Worm (Caenorhabditis elegans) whole organism, L4/young adult: Measurements from ENCODE around the gene sec-22.

Experiments used
- W03F9.2 ChIP-seq: fragments of 150-350 bp; optimal IDR thresholded peaks from 2 replicates; lab custom pipeline; 2014; ENCODE audit warnings: missing biosample characterization, missing genetic modification characterization
- dao-5 ChIP-seq: sonication (generic microtip); optimal IDR thresholded peaks from 2 replicates; lab custom pipeline; 2016; ENCODE audit warnings: missing genotype, missing genetic modification characterization, moderate library complexity, missing compliant biosample characterization
- him-1 ChIP-seq: sonication (generic microtip); optimal IDR thresholded peaks from 2 replicates; lab custom pipeline; 2016; ENCODE audit warnings: missing genotype, missing genetic modification reagents, missing genetic modification characterization, missing compliant biosample characterization

ce11 chrX:1025010-1025409 is 10.3 kb upstream of the sec-22 start, which contains the start of gene F55A4.3:
- TF ChIP-seq W03F9.2 (tag; lab: Kevin White, UChicago) = no peak
- TF ChIP-seq him-1 = no peak
- no peak for TF ChIP-seq dao-5 (tag; lab: Kevin White, UChicago)
